Worm (Caenorhabditis elegans): ENCODE results near the gene gei-4.

Gene gei-4

ce11 chrIII:343346-344220 is 11.0 kb downstream of the gei-4 start (continued):
- TF ChIP-seq ttx-3 (tag; optimal IDR thresholded peaks at IDR 0.05) (no peak), hlh-8 (tag; optimal IDR thresholded peaks at IDR 0.05) (no peak), pha-2 (tag; optimal IDR thresholded peaks at IDR 0.05) (no peak), unc-86 (tag; optimal IDR thresholded peaks at IDR 0.05) (no peak), tbx-7 (tag; optimal IDR thresholded peaks at IDR 0.05) (no peak), nfya-1 (tag; optimal IDR thresholded peaks at IDR 0.05) (peak; percentile 26), tbx-2 (tag; optimal IDR thresholded peaks at IDR 0.05) (no peak), ceh-30 (tag; optimal IDR thresholded peaks at IDR 0.05) (no peak), che-1 (tag; optimal IDR thresholded peaks at IDR 0.05) (no peak), fkh-10 (GFP tag; optimal IDR thresholded peaks at IDR 0.05) (no peak), F13H6.1 (tag; optimal IDR thresholded peaks at IDR 0.05) (no peak), ceh-24 (tag; optimal IDR thresholded peaks at IDR 0.05) (no peak), ahr-1 (tag; optimal IDR thresholded peaks at IDR 0.05) (no peak), ama-1 (optimal IDR thresholded peaks at IDR 0.05) (peak; percentile 65), pax-1 (tag; optimal IDR thresholded peaks at IDR 0.05) (no peak), unc-3 (GFP tag; conservative IDR thresholded peaks at IDR 0.05) (no peak), unc-3 (tag; optimal IDR thresholded peaks at IDR 0.05) (no peak), npax-4 (tag; optimal IDR thresholded peaks at IDR 0.05) (no peak), gmeb-2 (tag; optimal IDR thresholded peaks at IDR 0.05) (no peak), ceh-34 (tag; optimal IDR thresholded peaks at IDR 0.05) (no peak), nhr-11 (tag; optimal IDR thresholded peaks at IDR 0.05) (no peak)

- no peak for TF ChIP-seq elt-2 (tag; optimal IDR thresholded peaks at IDR 0.05)
- TF ChIP-seq ztf-16 (tag; optimal IDR thresholded peaks at IDR 0.05), result no peak
- no peak for TF ChIP-seq T23F11.4 (GFP tag; optimal IDR thresholded peaks at IDR 0.05)
- no peak for TF ChIP-seq ceh-18 (tag; optimal IDR thresholded peaks at IDR 0.05)
- TF ChIP-seq ets-4 (tag; optimal IDR thresholded peaks at IDR 0.05), result no peak
- TF ChIP-seq che-1 (tag; optimal IDR thresholded peaks at IDR 0.05), result no peak
- no peak for TF ChIP-seq Y22D7AL.16 (tag; optimal IDR thresholded peaks at IDR 0.05)
- no peak for TF ChIP-seq ttx-3 (tag; optimal IDR thresholded peaks at IDR 0.05)
- no peak for TF ChIP-seq ahr-1 (tag; optimal IDR thresholded peaks at IDR 0.05)
- TF ChIP-seq F13H6.1 (tag; optimal IDR thresholded peaks at IDR 0.05), result no peak
Observed at ce11 chrIII:343141-343345, 11.6 kb downstream of the gei-4 start, which contains the start of gene Y50D7A.8. TSS of gene Y50D7A.8 (minus strand) at chrIII:343241.

ce11 chrIII:315160-315559 is 39.4 kb downstream of the gei-4 start, which contains the start of gene Y50D7A.10:
TSS of gene Y50D7A.10 (plus strand) at chrIII:315460.
- TF ChIP-seq fax-1 (tag; optimal IDR thresholded peaks at IDR 0.05), result no peak
- TF ChIP-seq elt-2 (tag; optimal IDR thresholded peaks at IDR 0.05), result no peak
- TF ChIP-seq unc-55 (GFP tag; optimal IDR thresholded peaks at IDR 0.05), result no peak
- TF ChIP-seq unc-42 (tag; optimal IDR thresholded peaks at IDR 0.05), result no peak
- TF ChIP-seq nhr-11 (tag; optimal IDR thresholded peaks at IDR 0.05), result no peak
- no peak for TF ChIP-seq fkh-10 (GFP tag; optimal IDR thresholded peaks at IDR 0.05)
- TF ChIP-seq sox-2 (GFP tag; IDR thresholded peaks at IDR 0.05), result no peak
- TF ChIP-seq tbx-7 (tag; optimal IDR thresholded peaks at IDR 0.05), result no peak
- no peak for TF ChIP-seq gmeb-2 (tag; optimal IDR thresholded peaks at IDR 0.05)
- no peak for TF ChIP-seq ahr-1 (tag; optimal IDR thresholded peaks at IDR 0.05)
- TF ChIP-seq pax-1 (tag; optimal IDR thresholded peaks at IDR 0.05), result no peak
- TF ChIP-seq syd-9 (tag; optimal IDR thresholded peaks at IDR 0.05), result no peak
- TF ChIP-seq K02D7.2 (tag; optimal IDR thresholded peaks at IDR 0.05), result no peak
- no peak for TF ChIP-seq rnt-1 (tag; optimal IDR thresholded peaks at IDR 0.05)
- no peak for TF ChIP-seq ceh-9 (tag; optimal IDR thresholded peaks at IDR 0.05)
- no peak for TF ChIP-seq ceh-14 (tag; optimal IDR thresholded peaks at IDR 0.05)
- no peak for TF ChIP-seq ceh-6 (GFP tag; optimal IDR thresholded peaks at IDR 0.05)

ce11 chrIII:312873-313272 is 41.7 kb downstream of the gei-4 start:
- TF ChIP-seq ceh-14 (tag; optimal IDR thresholded peaks at IDR 0.05) (no peak), pha-2 (tag; optimal IDR thresholded peaks at IDR 0.05) (no peak), ceh-31 (tag; optimal IDR thresholded peaks at IDR 0.05) (no peak), hlh-6 (tag; optimal IDR thresholded peaks at IDR 0.05) (no peak), fax-1 (tag; optimal IDR thresholded peaks at IDR 0.05) (no peak), ets-4 (tag; optimal IDR thresholded peaks at IDR 0.05) (no peak), F13H6.1 (tag; optimal IDR thresholded peaks at IDR 0.05) (no peak), gmeb-2 (tag; optimal IDR thresholded peaks at IDR 0.05) (no peak), Y22D7AL.16 (tag; optimal IDR thresholded peaks at IDR 0.05) (no peak), elt-2 (tag; optimal IDR thresholded peaks at IDR 0.05) (no peak), elt-4 (tag; optimal IDR thresholded peaks at IDR 0.05) (no peak), zip-5 (tag; optimal IDR thresholded peaks at IDR 0.05) (no peak), dve-1 (tag; optimal IDR thresholded peaks at IDR 0.05) (no peak), C08G9.2 (tag; optimal IDR thresholded peaks at IDR 0.05) (no peak), K09A11.1 (tag; optimal IDR thresholded peaks at IDR 0.05; ENCODE audit: insufficient read depth) (no peak)

Data from whole organism, late embryonic.